Fruit fly (Drosophila melanogaster): ENCODE results near the gene rept.

Gene rept

dm6 chr3L:19294613-19295299, 39.6 kb downstream of the rept start (continued):
- TF ChIP-seq mirr (GFP tag; optimal IDR thresholded peaks at IDR 0.05) (peak; percentile 8), lov (optimal IDR thresholded peaks at IDR 0.05) (no peak), lov (GFP tag; IDR thresholded peaks at IDR 0.05) (0 out of 3 replicates have a peak, but pooled peaks have one; percentile 39), NfI (GFP tag; optimal IDR thresholded peaks at IDR 0.05) (no peak), CG8765 (GFP tag; IDR thresholded peaks at IDR 0.05) (0 out of 2 replicates have a peak, but pooled peaks have one; percentile 3), PHDP (tag; optimal IDR thresholded peaks at IDR 0.05) (no peak), stc (GFP tag; IDR thresholded peaks at IDR 0.05) (no peak), btn (GFP tag; optimal IDR thresholded peaks at IDR 0.05) (no peak), CG15269 (tag; optimal IDR thresholded peaks at IDR 0.05) (no peak), E2f1 (GFP tag; IDR thresholded peaks at IDR 0.05) (no peak), Lhr (GFP tag; optimal IDR thresholded peaks at IDR 0.05) (peak; percentile 62), Sox100B (GFP tag; optimal IDR thresholded peaks at IDR 0.05) (no peak), HLH54F (GFP tag; optimal IDR thresholded peaks at IDR 0.05) (no peak), sna (GFP tag; IDR thresholded peaks at IDR 0.05; ENCODE audit: partially characterized antibody) (no peak), Drgx (GFP tag; IDR thresholded peaks at IDR 0.05) (0 out of 2 replicates have a peak, but pooled peaks have one; percentile 36), Lim3 (GFP tag; IDR thresholded peaks at IDR 0.05) (no peak), sd (tag; optimal IDR thresholded peaks at IDR 0.05) (no peak), shn (GFP tag; optimal IDR thresholded peaks at IDR 0.05) (no peak), Scr (GFP tag; IDR thresholded peaks at IDR 0.05; ENCODE audit: partially characterized antibody) (no peak), CG11085 (GFP tag; IDR thresholded peaks at IDR 0.05) (no peak), grn (GFP tag; optimal IDR thresholded peaks at IDR 0.05) (no peak), Kr (GFP tag; optimal IDR thresholded peaks at IDR 0.05) (no peak), Gug (GFP tag; IDR thresholded peaks at IDR 0.05) (no peak), pum (GFP tag; optimal IDR thresholded peaks at IDR 0.05) (no peak), HHEX (GFP tag; optimal IDR thresholded peaks at IDR 0.05) (no peak), sc (optimal IDR thresholded peaks at IDR 0.05) (no peak), sc (GFP tag; optimal IDR thresholded peaks at IDR 0.05) (no peak), CG6689 (GFP tag; IDR thresholded peaks at IDR 0.05) (no peak), CG32767 (GFP tag; IDR thresholded peaks at IDR 0.05) (no peak), CG14441 (GFP tag; IDR thresholded peaks at IDR 0.05) (no peak), zen2 (GFP tag; IDR thresholded peaks at IDR 0.05; ENCODE audit: partially characterized antibody) (no peak), ara (GFP tag; IDR thresholded peaks at IDR 0.05) (no peak), CG7271 (tag; optimal IDR thresholded peaks at IDR 0.05) (no peak), caup (GFP tag; optimal IDR thresholded peaks at IDR 0.05; ENCODE audit: severe bottlenecking) (no peak), croc (GFP tag; conservative IDR thresholded peaks at IDR 0.05) (no peak), lbe (GFP tag; optimal IDR thresholded peaks at IDR 0.05) (no peak), Dref (GFP tag; IDR thresholded peaks at IDR 0.05) (peak; percentile 57; the same call in 1 of the 2 replicates), ken (GFP tag; IDR thresholded peaks at IDR 0.05) (no peak), Hr39 (optimal IDR thresholded peaks at IDR 0.05) (no peak), aop (GFP tag; IDR thresholded peaks at IDR 0.05) (no peak), Hr78 (GFP tag; optimal IDR thresholded peaks at IDR 0.05) (no peak), CG9876 (GFP tag; optimal IDR thresholded peaks at IDR 0.05) (no peak), sug (tag; optimal IDR thresholded peaks at IDR 0.05) (no peak), CG9727 (GFP tag; optimal IDR thresholded peaks at IDR 0.05) (no peak), CG6791 (GFP tag; IDR thresholded peaks at IDR 0.05; ENCODE audit: partially characterized antibody) (no peak), CG12659 (GFP tag; optimal IDR thresholded peaks at IDR 0.05) (no peak), crol (GFP tag; IDR thresholded peaks at IDR 0.05) (peak; percentile 94), pita (GFP tag; optimal IDR thresholded peaks at IDR 0.05) (peak; percentile 50), pb (GFP tag; optimal IDR thresholded peaks at IDR 0.05) (no peak), Sox102F (GFP tag; optimal IDR thresholded peaks at IDR 0.05) (no peak), CG3838 (GFP tag; optimal IDR thresholded peaks at IDR 0.05) (no peak)

Data from whole organism, embryonic.